Worm (Caenorhabditis elegans) whole organism, young adult: ENCODE results near the gene C44B7.5.

Experiments
- B0336.3 ChIP-seq: fragments of 200-800 bp; sonication (Bioruptor generic); IDR thresholded peaks from 2 replicates; pipeline ENCODE4 v1.3.6; 2022; ENCODE audit warnings: missing genetic modification characterization, missing compliant biosample characterization
- F22D6.2 ChIP-seq: sonication (generic microtip); optimal IDR thresholded peaks from 2 replicates; lab custom pipeline; 2016; ENCODE audit warnings: mild to moderate bottlenecking, missing genetic modification characterization, missing compliant biosample characterization
- F33H1.4 ChIP-seq: fragments of 200-800 bp; sonication (Bioruptor generic); IDR thresholded peaks from 2 replicates; pipeline ENCODE4 v1.3.6; 2022; ENCODE audit warnings: missing genetic modification reagents, missing genetic modification characterization, missing compliant biosample characterization
- F37B4.10 ChIP-seq: fragments of 200-800 bp; sonication (Bioruptor generic); IDR thresholded peaks from 2 replicates; pipeline ENCODE4 v1.3.6; 2022; ENCODE audit warnings: missing genetic modification characterization, missing compliant biosample characterization
- F49E8.2 ChIP-seq: sonication (generic microtip); optimal IDR thresholded peaks from 3 replicates; lab custom pipeline; 2017; ENCODE audit warnings: missing genetic modification characterization, mild to moderate bottlenecking, missing compliant biosample characterization, antibody characterized with exemption, moderate library complexity; ENCODE audit not compliant: insufficient read depth
- F57C9.4 ChIP-seq: sonication (generic microtip); optimal IDR thresholded peaks from 2 replicates; lab custom pipeline; 2017; ENCODE audit warnings: mild to moderate bottlenecking, missing genetic modification characterization, missing compliant biosample characterization
- K12H6.12 ChIP-seq: fragments of 200-800 bp; sonication (Bioruptor generic); optimal IDR thresholded peaks from 2 replicates; lab custom pipeline; 2018; ENCODE audit warnings: mild to moderate bottlenecking, missing genetic modification characterization, missing compliant biosample characterization
- Y53G8AR.9 ChIP-seq: fragments of 200-800 bp; sonication (Bioruptor generic); conservative IDR thresholded peaks from 2 replicates; pipeline ENCODE4 v1.3.6; 2022; ENCODE audit warnings: missing genetic modification reagents, missing genetic modification characterization, missing compliant biosample characterization
- ZK185.1 ChIP-seq: sonication (generic microtip); optimal IDR thresholded peaks from 2 replicates; lab custom pipeline; 2016; ENCODE audit warnings: mild to moderate bottlenecking, missing genetic modification characterization, missing compliant biosample characterization; ENCODE audit not compliant: poor library complexity, severe bottlenecking
- akir-1 ChIP-seq: fragments of 200-800 bp; sonication (Bioruptor generic); optimal IDR thresholded peaks from 2 replicates; lab custom pipeline; 2018; ENCODE audit warnings: mild to moderate bottlenecking, missing genetic modification characterization, moderate library complexity, missing compliant biosample characterization
- attf-3 ChIP-seq: fragments of 200-800 bp; sonication (Bioruptor generic); conservative IDR thresholded peaks from 2 replicates; pipeline ENCODE4 v1.3.6; 2022; ENCODE audit warnings: missing genetic modification reagents, missing genetic modification characterization, missing compliant biosample characterization
- attf-5 ChIP-seq: fragments of 200-800 bp; sonication (Bioruptor generic); optimal IDR thresholded peaks from 2 replicates; lab custom pipeline; 2018; ENCODE audit warnings: mild to moderate bottlenecking, missing genetic modification characterization, missing compliant biosample characterization
- ccch-3 ChIP-seq: fragments of 200-800 bp; sonication (Bioruptor generic); optimal IDR thresholded peaks from 2 replicates; lab custom pipeline; 2018; ENCODE audit warnings: mild to moderate bottlenecking, missing genetic modification characterization, missing compliant biosample characterization
- cebp-1 ChIP-seq, 2 experiments: fragments of 200-800 bp in 1 of 2; sonication (Bioruptor generic) in 1 of 2; sonication (generic microtip) in 1 of 2; IDR thresholded peaks in 1 of 2; optimal IDR thresholded peaks in 1 of 2; 2 replicates each; pipeline versions ENCODE4 v1.3.6 to Lab custom; 2017 to 2022; ENCODE audit warnings: missing compliant biosample characterization in 2 of 2, missing genetic modification characterization in 2 of 2, mild to moderate bottlenecking in 1 of 2, missing genetic modification reagents in 1 of 2, moderate library complexity in 1 of 2
- chd-7 ChIP-seq: sonication (generic microtip); optimal IDR thresholded peaks from 2 replicates; lab custom pipeline; 2016; ENCODE audit warnings: mild to moderate bottlenecking, missing genetic modification characterization, moderate library complexity, missing compliant biosample characterization
- dpff-1 ChIP-seq: sonication (generic microtip); optimal IDR thresholded peaks from 2 replicates; lab custom pipeline; 2017; ENCODE audit warnings: mild to moderate bottlenecking, missing genetic modification characterization, missing compliant biosample characterization
- efl-1 ChIP-seq: fragments of 150-350 bp; optimal IDR thresholded peaks from 2 replicates; lab custom pipeline; 2014; ENCODE audit warnings: missing biosample characterization, missing genetic modification reagents, missing genetic modification characterization
- egl-44 ChIP-seq: fragments of 200-800 bp; sonication (Bioruptor generic); IDR thresholded peaks from 2 replicates; pipeline ENCODE4 v1.3.6; 2022; ENCODE audit warnings: missing genetic modification reagents, missing genetic modification characterization, missing compliant biosample characterization
- egrh-3 ChIP-seq: fragments of 200-800 bp; sonication (Bioruptor generic); IDR thresholded peaks from 2 replicates; pipeline ENCODE4 v1.3.6; 2022; ENCODE audit warnings: missing genetic modification reagents, missing genetic modification characterization, missing compliant biosample characterization
- ets-4 ChIP-seq: fragments of 200-800 bp; sonication (Bioruptor generic); optimal IDR thresholded peaks from 2 replicates; lab custom pipeline; 2018; ENCODE audit warnings: mild to moderate bottlenecking, missing genetic modification characterization, missing compliant biosample characterization
- fkh-3 ChIP-seq: sonication (generic microtip); optimal IDR thresholded peaks from 2 replicates; lab custom pipeline; 2016; ENCODE audit warnings: mild to moderate bottlenecking, missing genetic modification characterization, missing compliant biosample characterization
- hmg-1.2 ChIP-seq: fragments of 200-800 bp; sonication (Bioruptor generic); IDR thresholded peaks from 2 replicates; pipeline ENCODE4 v1.3.6; 2022; ENCODE audit warnings: missing genetic modification reagents, missing genetic modification characterization, missing compliant biosample characterization
- hmg-20 ChIP-seq: fragments of 200-800 bp; sonication (Bioruptor generic); IDR thresholded peaks from 2 replicates; pipeline ENCODE4 v1.3.6; 2022; ENCODE audit warnings: missing genetic modification reagents, missing genetic modification characterization, missing compliant biosample characterization
- hrde-1 ChIP-seq: sonication (generic microtip); optimal IDR thresholded peaks from 2 replicates; lab custom pipeline; 2016; ENCODE audit warnings: missing genetic modification characterization, mild to moderate bottlenecking, missing compliant biosample characterization, moderate library complexity, missing genotype, missing genetic modification reagents, borderline replicate concordance
- lin-35 ChIP-seq, 3 experiments: fragments of 150-350 bp in 2 of 3; sonication (generic microtip) in 1 of 3; optimal IDR thresholded peaks; 2 replicates each; lab custom pipeline; 2014 to 2018; ENCODE audit warnings: missing biosample characterization in 3 of 3, missing genetic modification characterization in 3 of 3, missing genetic modification reagents in 3 of 3
- lir-1 ChIP-seq: fragments of 200-800 bp; sonication (Bioruptor generic); conservative IDR thresholded peaks from 2 replicates; pipeline ENCODE4 v1.3.6; 2022; ENCODE audit warnings: missing genetic modification reagents, missing genetic modification characterization, missing compliant biosample characterization
- lsl-1 ChIP-seq: fragments of 200-800 bp; sonication (Bioruptor generic); optimal IDR thresholded peaks from 2 replicates; lab custom pipeline; 2018; ENCODE audit warnings: mild to moderate bottlenecking, missing genetic modification characterization, moderate library complexity, missing compliant biosample characterization
- madf-10 ChIP-seq: sonication (generic microtip); optimal IDR thresholded peaks from 2 replicates; lab custom pipeline; 2016; ENCODE audit warnings: mild to moderate bottlenecking, missing genetic modification characterization, missing compliant biosample characterization
- mxl-1 ChIP-seq: sonication (generic microtip); optimal IDR thresholded peaks from 2 replicates; lab custom pipeline; 2016; ENCODE audit warnings: missing genetic modification characterization, missing compliant biosample characterization
- nhr-120 ChIP-seq: fragments of 200-800 bp; sonication (Bioruptor generic); IDR thresholded peaks from 2 replicates; pipeline ENCODE4 v1.3.6; 2022; ENCODE audit warnings: missing genetic modification characterization, missing compliant biosample characterization
- nhr-80 ChIP-seq: sonication (generic microtip); optimal IDR thresholded peaks from 2 replicates; lab custom pipeline; 2016; ENCODE audit warnings: missing genetic modification characterization, missing compliant biosample characterization
- rcor-1 ChIP-seq: fragments of 200-800 bp; sonication (Bioruptor generic); IDR thresholded peaks from 2 replicates; pipeline ENCODE4 v1.3.6; 2022; ENCODE audit warnings: missing genetic modification reagents, missing genetic modification characterization, missing compliant biosample characterization
- rec-8 ChIP-seq, 2 experiments: sonication (generic microtip); optimal IDR thresholded peaks; 2 replicates each; lab custom pipeline; 2016; ENCODE audit warnings: mild to moderate bottlenecking in 2 of 2, missing genetic modification characterization in 2 of 2, missing genetic modification reagents in 2 of 2, missing genotype in 2 of 2, missing biosample characterization in 1 of 2, missing compliant biosample characterization in 1 of 2, moderate library complexity in 1 of 2
- rpc-1 ChIP-seq, 2 experiments: fragments of 150-350 bp in 1 of 2; sonication (generic microtip) in 1 of 2; optimal IDR thresholded peaks; 2 replicates each; lab custom pipeline; 2014 to 2018; ENCODE audit warnings: missing biosample characterization in 1 of 2, missing genetic modification characterization in 1 of 2, missing genetic modification reagents in 1 of 2, missing genotype in 1 of 2
- tlf-1 ChIP-seq: fragments of 200-800 bp; sonication (Bioruptor generic); optimal IDR thresholded peaks from 2 replicates; lab custom pipeline; 2018; ENCODE audit warnings: mild to moderate bottlenecking, missing genetic modification characterization, missing compliant biosample characterization
- zfh-2 ChIP-seq: fragments of 200-800 bp; sonication (Bioruptor generic); conservative IDR thresholded peaks from 2 replicates; pipeline ENCODE4 v1.3.6; 2022; ENCODE audit warnings: missing genetic modification reagents, missing genetic modification characterization, missing compliant biosample characterization
- ztf-18 ChIP-seq: sonication (generic microtip); optimal IDR thresholded peaks from 2 replicates; lab custom pipeline; 2016; ENCODE audit warnings: missing genotype, mild to moderate bottlenecking, missing genetic modification characterization, missing compliant biosample characterization
- ztf-25 ChIP-seq: fragments of 200-800 bp; sonication (Bioruptor generic); IDR thresholded peaks from 2 replicates; pipeline ENCODE4 v1.3.6; 2022; ENCODE audit warnings: missing genetic modification reagents, missing genetic modification characterization, missing compliant biosample characterization
- ztf-26 ChIP-seq: sonication (generic microtip); optimal IDR thresholded peaks from 2 replicates; lab custom pipeline; 2017; ENCODE audit warnings: missing genetic modification characterization, missing compliant biosample characterization
- ztf-3 ChIP-seq: fragments of 200-800 bp; sonication (Bioruptor generic); optimal IDR thresholded peaks from 2 replicates; lab custom pipeline; 2018; ENCODE audit warnings: mild to moderate bottlenecking, missing genetic modification characterization, missing compliant biosample characterization
- ztf-6 ChIP-seq: fragments of 200-800 bp; sonication (Bioruptor generic); IDR thresholded peaks from 2 replicates; pipeline ENCODE4 v1.3.6; 2022; ENCODE audit warnings: missing genetic modification reagents, missing genetic modification characterization, missing compliant biosample characterization

The C44B7.5 gene

ce11 chrII:6891176-6891575 lies 18.8 kb upstream of the C44B7.5 start (continued):
- peak; percentile 6 for TF ChIP-seq hrde-1 (tag; lab: Kevin White, UChicago)
- TF ChIP-seq zfh-2 (GFP tag; lab: Robert Waterston, UW), result peak; percentile 91
- TF ChIP-seq rec-8 (tag; optimal IDR thresholded peaks at IDR 0.05; lab: Kevin White, UChicago), result no peak
- TF ChIP-seq nhr-120, result no peak
- peak; percentile 55 for TF ChIP-seq attf-5 (GFP tag; lab: Kevin White, UChicago)
- TF ChIP-seq ZK185.1, result no peak
- TF ChIP-seq ztf-25 (GFP tag; lab: Robert Waterston, UW), result no peak
- TF ChIP-seq ccch-3 (GFP tag; lab: Kevin White, UChicago), result no peak
- TF ChIP-seq fkh-3 (tag; lab: Kevin White, UChicago), result no peak
- TF ChIP-seq efl-1, result no peak
- TF ChIP-seq F37B4.10 (GFP tag; lab: Robert Waterston, UW), result 0 out of 2 replicates have a peak, but pooled peaks have one; percentile 78
- TF ChIP-seq B0336.3 (GFP tag; lab: Robert Waterston, UW), result no peak; the same call in 1 of the 2 replicates
- TF ChIP-seq hmg-1.2 (GFP tag; lab: Robert Waterston, UW), result peak; percentile 42
- peak; percentile 52 for TF ChIP-seq ztf-3 (GFP tag; lab: Kevin White, UChicago)
- no peak for TF ChIP-seq dpff-1 (tag; lab: Kevin White, UChicago)
- TF ChIP-seq ztf-18, result peak; percentile 9
- TF ChIP-seq lir-1, result no peak
- peak; percentile 44 for TF ChIP-seq nhr-80
- peak in 1 of 3 experiments; percentile 49 for TF ChIP-seq lin-35 (GFP tag; optimal IDR thresholded peaks at IDR 0.05; lab: Kevin White, UChicago)
- no peak for TF ChIP-seq cebp-1 (GFP tag; IDR thresholded peaks at IDR 0.05; lab: Robert Waterston, UW)
- peak; percentile 75 for TF ChIP-seq cebp-1 (tag; optimal IDR thresholded peaks at IDR 0.05; lab: Kevin White, UChicago)
- peak; percentile 80 for TF ChIP-seq egl-44 (GFP tag; lab: Robert Waterston, UW)
- no peak for TF ChIP-seq F33H1.4
- TF ChIP-seq ztf-26 (tag; lab: Kevin White, UChicago), result peak; percentile 49
- TF ChIP-seq mxl-1 (tag; lab: Kevin White, UChicago), result peak; percentile 1
- 0 out of 2 replicates have a peak, but pooled peaks have one; percentile 15 for TF ChIP-seq hmg-20 (GFP tag; lab: Robert Waterston, UW)
- peak; percentile 39 for TF ChIP-seq madf-10 (tag; lab: Kevin White, UChicago)
- TF ChIP-seq F22D6.2, result peak; percentile 9
- TF ChIP-seq F49E8.2 (tag; lab: Kevin White, UChicago), result no peak
- TF ChIP-seq ztf-6 (GFP tag; lab: Robert Waterston, UW), result no peak
- TF ChIP-seq Y53G8AR.9, result peak; percentile 63; the same call in 1 of the 2 replicates
- no peak for TF ChIP-seq rpc-1 (optimal IDR thresholded peaks at IDR 0.05; lab: Kevin White, UChicago)
- TF ChIP-seq rpc-1 (tag; optimal IDR thresholded peaks at IDR 0.05; lab: Kevin White, UChicago), result no peak
- TF ChIP-seq ets-4 (GFP tag; lab: Kevin White, UChicago), result no peak
- TF ChIP-seq akir-1 (GFP tag; lab: Kevin White, UChicago), result no peak
- peak; percentile 46 for TF ChIP-seq tlf-1 (GFP tag; lab: Kevin White, UChicago)
- TF ChIP-seq F57C9.4 (tag; lab: Kevin White, UChicago), result no peak
- TF ChIP-seq rcor-1 (GFP tag; lab: Robert Waterston, UW), result 0 out of 2 replicates have a peak, but pooled peaks have one; percentile 6
- TF ChIP-seq chd-7 (tag; lab: Kevin White, UChicago), result peak; percentile 68
- no peak for TF ChIP-seq attf-3 (GFP tag; lab: Robert Waterston, UW)
- TF ChIP-seq egrh-3, result peak; percentile 60
- TF ChIP-seq lsl-1, result no peak
- TF ChIP-seq K12H6.12 (tag; lab: Kevin White, UChicago), result peak; percentile 84
